Fruit fly (Drosophila melanogaster): ENCODE measurements around the gene CG42353.

The CG42353 gene

dm6 chrX:16092614-16093280 lies 12.0 kb downstream of the CG42353 start (continued):
- TF ChIP-seq lov (optimal IDR thresholded peaks at IDR 0.05) (no peak), lov (GFP tag; IDR thresholded peaks at IDR 0.05) (peak; percentile 60; the same call in 1 of the 3 replicates), CG4854 (GFP tag; optimal IDR thresholded peaks at IDR 0.05) (no peak), chif (GFP tag; optimal IDR thresholded peaks at IDR 0.05) (no peak), jigr1 (GFP tag; IDR thresholded peaks at IDR 0.05) (no peak), Bgb (GFP tag; IDR thresholded peaks at IDR 0.05; ENCODE audit: partially characterized antibody) (0 out of 2 replicates have a peak, but pooled peaks have one; percentile 26), kni (GFP tag; optimal IDR thresholded peaks at IDR 0.05) (peak; percentile 63), yki (optimal IDR thresholded peaks at IDR 0.05) (no peak), lab (GFP tag; optimal IDR thresholded peaks at IDR 0.05) (peak; percentile 0), CG7357 (GFP tag; IDR thresholded peaks at IDR 0.05) (no peak), Med (GFP tag) (peak; percentile 58), crol (GFP tag; IDR thresholded peaks at IDR 0.05) (peak; percentile 90), sr (GFP tag; IDR thresholded peaks at IDR 0.05) (0 out of 3 replicates have a peak, but pooled peaks have one; percentile 27), CG30403 (GFP tag; optimal IDR thresholded peaks at IDR 0.05) (no peak), z (GFP tag; IDR thresholded peaks at IDR 0.05) (no peak), CG8290 (GFP tag; optimal IDR thresholded peaks at IDR 0.05) (no peak), CG8290 (tag; optimal IDR thresholded peaks at IDR 0.05) (peak in 1 of 2 experiments; percentile 23), gem (tag; optimal IDR thresholded peaks at IDR 0.05) (peak; percentile 8), Sox102F (GFP tag; optimal IDR thresholded peaks at IDR 0.05) (no peak), sens (GFP tag) (peak; percentile 62), mld (GFP tag; IDR thresholded peaks at IDR 0.05; ENCODE audit: partially characterized antibody) (no peak), row (GFP tag; IDR thresholded peaks at IDR 0.05) (peak; percentile 35; the same call in 1 of the 3 replicates), Drgx (GFP tag; IDR thresholded peaks at IDR 0.05) (peak; percentile 43; the same call in 1 of the 2 replicates), vnd (GFP tag; IDR thresholded peaks at IDR 0.05; ENCODE audit: partially characterized antibody) (no peak), dmrt99B (tag; optimal IDR thresholded peaks at IDR 0.05) (peak; percentile 2)

dm6 chrX:16091431-16091990 lies 13.2 kb downstream of the CG42353 start, which contains the start of gene Tob:
TSS of gene Tob (minus strand) at chrX:16091495.
- TF ChIP-seq ems (GFP tag; optimal IDR thresholded peaks at IDR 0.05) (no peak), salm (tag; optimal IDR thresholded peaks at IDR 0.05) (no peak), CG15011 (GFP tag; optimal IDR thresholded peaks at IDR 0.05) (no peak), CG15479 (GFP tag; optimal IDR thresholded peaks at IDR 0.05) (no peak), CG1024 (GFP tag; IDR thresholded peaks at IDR 0.05) (0 out of 2 replicates have a peak, but pooled peaks have one; percentile 20), CG14710 (tag; optimal IDR thresholded peaks at IDR 0.05) (no peak), MESR4 (GFP tag; optimal IDR thresholded peaks at IDR 0.05) (peak; percentile 4), stc (GFP tag; IDR thresholded peaks at IDR 0.05) (no peak), CG15696 (tag; optimal IDR thresholded peaks at IDR 0.05) (no peak), ac (GFP tag; optimal IDR thresholded peaks at IDR 0.05) (no peak), so (GFP tag; IDR thresholded peaks at IDR 0.05) (peak; percentile 32; the same call in 1 of the 3 replicates), maf-S (GFP tag; optimal IDR thresholded peaks at IDR 0.05) (no peak), CG6683 (GFP tag; optimal IDR thresholded peaks at IDR 0.05) (no peak), gro (GFP tag; optimal IDR thresholded peaks at IDR 0.05) (peak; percentile 40), Chrac-16 (GFP tag; optimal IDR thresholded peaks at IDR 0.05) (no peak), CG6765 (GFP tag; optimal IDR thresholded peaks at IDR 0.05) (peak; percentile 58), Ptx1 (GFP tag; IDR thresholded peaks at IDR 0.05) (no peak), cas (GFP tag; IDR thresholded peaks at IDR 0.05) (peak; percentile 12; the same call in 1 of the 2 replicates), ranshi (GFP tag; IDR thresholded peaks at IDR 0.05) (no peak), CG11696 (GFP tag; IDR thresholded peaks at IDR 0.05) (no peak), CG17361 (GFP tag; IDR thresholded peaks at IDR 0.05) (no peak), E2f1 (GFP tag; IDR thresholded peaks at IDR 0.05) (no peak), CG1792 (GFP tag; optimal IDR thresholded peaks at IDR 0.05) (no peak), CG11456 (GFP tag; IDR thresholded peaks at IDR 0.05) (0 out of 3 replicates have a peak, but pooled peaks have one; percentile 20), Mrtf (GFP tag; IDR thresholded peaks at IDR 0.05) (no peak), pan (optimal IDR thresholded peaks at IDR 0.05) (no peak), pan (GFP tag; optimal IDR thresholded peaks at IDR 0.05 in 1 of 2, IDR thresholded peaks at IDR 0.05 in 1 of 2) (no peak)
